Worm (Caenorhabditis elegans): ENCODE measurements around the gene R105.1.

R105.1 gene

DNA sequence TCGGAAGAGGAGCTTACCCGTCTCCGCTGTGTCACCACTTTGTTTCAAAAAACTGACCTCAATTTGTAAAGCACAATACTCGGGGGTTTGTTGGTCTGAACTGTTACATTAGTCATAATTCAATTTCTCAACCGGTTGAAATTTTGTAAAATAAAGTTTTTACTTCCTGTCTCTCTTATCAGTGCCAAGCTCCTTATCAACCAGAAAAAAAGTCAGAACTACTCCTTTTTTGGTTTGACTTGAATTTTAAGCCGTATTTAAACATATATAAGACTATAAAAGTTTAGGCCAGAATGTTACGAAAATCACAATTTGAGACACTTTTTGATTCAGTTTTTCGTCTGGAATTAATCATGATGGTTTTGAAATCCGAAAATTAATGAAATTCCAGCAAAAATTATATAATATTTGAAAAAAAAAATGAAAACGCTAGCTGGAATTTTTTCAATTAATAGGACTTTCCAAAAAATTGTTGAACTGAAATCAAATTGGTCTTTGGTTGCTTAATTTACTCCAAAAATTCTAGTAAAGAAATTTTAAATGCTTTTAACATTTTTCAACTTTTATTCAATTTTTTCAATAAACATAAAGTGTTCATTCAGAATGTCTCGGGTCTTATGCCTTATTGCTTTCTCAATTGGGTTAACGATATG lies 34.0 kb upstream of the R105.1 start, which contains the start of gene F19C7.2:
TSS of gene F19C7.2 (plus strand) at position 603 of the 653 bp plus-strand sequence.
- TF ChIP-seq fos-1 (tag; optimal IDR thresholded peaks at IDR 0.05) (peak; percentile 27), aly-2 (tag; optimal IDR thresholded peaks at IDR 0.05) (no peak), nhr-23 (tag; optimal IDR thresholded peaks at IDR 0.05) (no peak), mab-5 (tag; optimal IDR thresholded peaks at IDR 0.05) (no peak), skn-1 (tag; optimal IDR thresholded peaks at IDR 0.05) (no peak)

DNA sequence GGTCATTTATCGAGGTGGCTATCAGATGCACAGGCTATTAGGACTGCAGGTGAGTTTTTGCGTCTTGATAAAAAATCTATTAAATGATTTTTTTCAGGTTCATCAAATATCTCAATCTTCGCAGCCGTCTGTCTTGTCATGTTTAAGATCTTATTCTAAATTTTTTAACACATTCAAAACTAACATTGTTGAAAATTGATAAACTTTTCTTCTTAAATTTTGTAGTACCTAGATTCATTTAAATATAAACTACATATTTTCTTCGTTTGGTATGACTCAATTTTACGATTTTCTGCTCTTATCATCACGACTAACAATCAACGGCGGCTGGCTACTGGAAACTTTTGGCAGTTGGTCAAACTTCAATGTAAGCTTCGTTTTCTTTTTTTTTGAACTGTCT lies 30.9 kb upstream of the R105.1 start, which contains the start of gene F19C7.4:
TSS of gene F19C7.4 (plus strand) at position 301 of the 400 bp plus-strand sequence.
- no peak for TF ChIP-seq nhr-12 (tag; optimal IDR thresholded peaks at IDR 0.05)
- peak; percentile 26 for TF ChIP-seq fos-1 (tag; optimal IDR thresholded peaks at IDR 0.05)

DNA sequence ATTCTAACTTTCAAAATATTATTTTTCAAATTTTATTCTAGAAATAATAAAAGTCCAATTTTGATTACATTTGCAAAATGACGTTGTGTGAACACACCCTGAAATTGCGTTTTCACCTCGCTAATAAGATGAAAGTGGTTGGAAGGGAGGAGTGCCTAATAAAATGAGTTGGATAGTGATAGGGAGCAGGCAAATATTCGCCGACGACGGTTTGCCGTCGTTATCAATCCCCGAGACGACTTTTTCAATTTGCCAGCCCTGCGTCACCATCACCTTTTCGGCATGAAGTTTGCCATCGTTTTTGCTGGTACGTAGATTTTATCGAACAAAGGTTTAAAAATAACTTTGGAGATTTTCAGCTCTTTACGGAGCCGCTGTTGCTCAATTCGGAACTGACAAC lies 27.9 kb upstream of the R105.1 start, which contains the start of gene nspg-10:
TSS of gene nspg-10 (plus strand) at position 179 of the 400 bp plus-strand sequence.
- TF ChIP-seq nhr-129 (tag; optimal IDR thresholded peaks at IDR 0.05): no peak
- TF ChIP-seq crh-2 (tag; optimal IDR thresholded peaks at IDR 0.05): peak; percentile 37
- TF ChIP-seq nhr-10 (tag; optimal IDR thresholded peaks at IDR 0.05): no peak
- TF ChIP-seq ZK546.5 (tag; optimal IDR thresholded peaks at IDR 0.05): no peak
- peak; percentile 85 for TF ChIP-seq fos-1 (tag; optimal IDR thresholded peaks at IDR 0.05)

DNA sequence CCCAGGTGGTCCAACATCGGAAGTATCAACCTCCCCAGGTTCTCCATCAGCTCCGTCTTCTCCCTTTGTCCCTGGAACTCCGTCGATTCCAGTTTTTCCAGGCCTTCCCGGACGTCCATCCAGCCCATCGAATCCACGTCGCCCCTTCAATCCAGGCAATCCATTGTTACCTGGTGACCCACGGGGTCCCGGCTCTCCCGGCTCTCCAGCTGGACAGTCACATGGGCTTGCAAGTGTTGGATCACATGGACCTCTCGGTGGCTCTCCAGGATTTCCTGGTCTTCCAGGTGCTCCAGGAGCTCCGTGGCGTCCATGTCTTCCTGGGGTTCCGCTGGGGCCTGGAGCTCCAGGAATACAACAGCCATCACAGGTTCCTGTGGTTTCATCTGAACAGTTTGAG lies 24.8 kb upstream of the R105.1 start:
- TF ChIP-seq ceh-82 (tag; optimal IDR thresholded peaks at IDR 0.05) (no peak), sma-9 (GFP tag; optimal IDR thresholded peaks at IDR 0.05) (no peak), sma-9 (tag; optimal IDR thresholded peaks at IDR 0.05) (no peak), peb-1 (tag; optimal IDR thresholded peaks at IDR 0.05) (no peak), sem-4 (tag; optimal IDR thresholded peaks at IDR 0.05) (no peak), unc-39 (tag; optimal IDR thresholded peaks at IDR 0.05) (no peak), alr-1 (tag; optimal IDR thresholded peaks at IDR 0.05) (no peak)

DNA sequence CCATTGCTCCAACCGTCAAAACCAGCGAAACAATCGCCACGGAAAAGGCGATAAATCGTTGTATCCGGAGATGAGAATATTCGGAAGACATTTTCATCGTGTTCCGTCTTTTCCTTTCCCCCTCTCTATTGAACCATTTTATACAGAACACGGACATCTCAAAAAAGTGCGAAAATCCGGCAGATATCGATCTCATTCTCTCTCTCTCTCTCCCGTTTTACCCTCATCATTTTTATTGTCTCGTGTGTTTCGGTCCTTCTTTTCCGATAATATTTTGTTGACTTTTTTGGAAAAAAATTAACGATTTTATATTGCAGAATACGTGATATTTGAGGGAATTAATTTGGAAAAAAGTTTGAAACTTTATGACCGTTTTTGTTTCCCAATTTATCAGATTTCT lies 23.9 kb upstream of the R105.1 start, which contains the start of gene col-110:
TSS of gene col-110 (minus strand) at position 101 of the 400 bp plus-strand sequence.
- no peak for TF ChIP-seq Y55F3AM.14 (GFP tag; optimal IDR thresholded peaks at IDR 0.05)
- no peak for TF ChIP-seq nhr-237 (tag; optimal IDR thresholded peaks at IDR 0.05)
- TF ChIP-seq unc-55 (GFP tag; optimal IDR thresholded peaks at IDR 0.05): no peak
- no peak for TF ChIP-seq nhr-25 (tag; optimal IDR thresholded peaks at IDR 0.05)
- no peak for TF ChIP-seq egl-27 (tag; optimal IDR thresholded peaks at IDR 0.05)
- no peak for TF ChIP-seq unc-62 (GFP tag; optimal IDR thresholded peaks at IDR 0.05)
- no peak for TF ChIP-seq ama-1 (optimal IDR thresholded peaks at IDR 0.05)
- no peak for TF ChIP-seq nhr-23 (tag; optimal IDR thresholded peaks at IDR 0.05)
- TF ChIP-seq fos-1 (tag; optimal IDR thresholded peaks at IDR 0.05): no peak
- TF ChIP-seq blmp-1 (tag; optimal IDR thresholded peaks at IDR 0.05; ENCODE audit: insufficient read depth): no peak
- TF ChIP-seq snpc-4 (tag; optimal IDR thresholded peaks at IDR 0.05): no peak
- no peak for TF ChIP-seq ztf-1 (GFP tag; conservative IDR thresholded peaks at IDR 0.05)
- no peak for TF ChIP-seq ZK546.5 (tag; optimal IDR thresholded peaks at IDR 0.05)
- TF ChIP-seq alr-1 (tag; optimal IDR thresholded peaks at IDR 0.05): no peak
- no peak for TF ChIP-seq lsy-2 (tag; optimal IDR thresholded peaks at IDR 0.05)
- no peak for TF ChIP-seq mbf-1 (tag; optimal IDR thresholded peaks at IDR 0.05)
- no peak for TF ChIP-seq nhr-6 (tag; optimal IDR thresholded peaks at IDR 0.05)
- no peak for TF ChIP-seq R02D3.7 (tag; optimal IDR thresholded peaks at IDR 0.05)
- TF ChIP-seq unc-39 (tag; optimal IDR thresholded peaks at IDR 0.05): no peak

DNA sequence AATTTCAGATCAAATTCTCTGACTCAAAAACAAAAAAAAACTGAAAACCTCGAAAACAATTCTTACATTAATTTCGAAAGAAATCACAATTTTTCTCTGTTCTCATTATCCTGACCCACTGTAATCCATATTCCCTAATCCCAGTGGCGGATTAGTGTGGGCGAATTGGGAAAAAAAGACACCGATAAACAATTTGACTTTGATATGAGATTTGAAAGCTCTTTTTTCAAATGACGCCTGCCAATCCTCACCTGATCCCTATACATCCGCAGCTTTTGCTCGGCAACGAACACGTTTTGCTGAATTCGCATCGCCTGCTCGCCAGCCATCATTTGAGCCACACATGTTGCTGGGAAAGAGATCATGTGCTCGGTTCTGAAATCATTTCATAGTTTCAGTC lies 21.8 kb upstream of the R105.1 start:
- no peak for TF ChIP-seq R02D3.7 (tag; optimal IDR thresholded peaks at IDR 0.05)
- no peak for TF ChIP-seq egl-27 (tag; optimal IDR thresholded peaks at IDR 0.05)
- TF ChIP-seq crh-2 (tag; optimal IDR thresholded peaks at IDR 0.05): no peak
- no peak for TF ChIP-seq unc-62 (GFP tag; optimal IDR thresholded peaks at IDR 0.05)
- no peak for TF ChIP-seq ZK546.5 (tag; optimal IDR thresholded peaks at IDR 0.05)
- TF ChIP-seq sma-3 (GFP tag; optimal IDR thresholded peaks at IDR 0.05): no peak
- no peak for TF ChIP-seq skn-1 (tag; optimal IDR thresholded peaks at IDR 0.05)
- no peak for TF ChIP-seq nhr-77 (tag; optimal IDR thresholded peaks at IDR 0.05)
- TF ChIP-seq nhr-11 (tag; optimal IDR thresholded peaks at IDR 0.05): no peak
- TF ChIP-seq lsy-2 (tag; optimal IDR thresholded peaks at IDR 0.05): no peak
- no peak for TF ChIP-seq ztf-4 (tag; optimal IDR thresholded peaks at IDR 0.05)
- no peak for TF ChIP-seq snpc-4 (tag; optimal IDR thresholded peaks at IDR 0.05)
- no peak for TF ChIP-seq lin-39 (tag; optimal IDR thresholded peaks at IDR 0.05)

All from whole organism, L2 larva.